Worm (Caenorhabditis elegans) whole organism, midembryonic: Measurements from ENCODE around the gene oac-32.

Experiments
- flt-1 ChIP-seq: fragments of 200-800 bp; sonication (Bioruptor generic); IDR thresholded peaks from 2 replicates; pipeline ENCODE4 v1.3.6; 2022; ENCODE audit warnings: missing genetic modification characterization, missing compliant biosample characterization
- med-1 ChIP-seq: sonication (generic microtip); optimal IDR thresholded peaks from 2 replicates; lab custom pipeline; 2017; ENCODE audit warnings: missing genetic modification characterization, mild to moderate bottlenecking, missing compliant biosample characterization, antibody characterized with exemption, missing genetic modification reagents; ENCODE audit not compliant: insufficient read depth
- ref-1 ChIP-seq: fragments of 200-800 bp; sonication (Bioruptor generic); conservative IDR thresholded peaks from 2 replicates; pipeline ENCODE4 v1.3.6; 2022; ENCODE audit warnings: missing genetic modification reagents, missing genetic modification characterization, missing compliant biosample characterization
- tab-1 ChIP-seq: fragments of 200-800 bp; sonication (Bioruptor generic); IDR thresholded peaks from 2 replicates; pipeline ENCODE4 v1.3.6; 2022; ENCODE audit warnings: missing genetic modification characterization, missing compliant biosample characterization
- ztf-23 ChIP-seq: fragments of 200-800 bp; sonication (Bioruptor generic); IDR thresholded peaks from 2 replicates; pipeline ENCODE4 v1.3.6; 2022; ENCODE audit warnings: missing genetic modification reagents, missing genetic modification characterization, missing compliant biosample characterization

DNA sequence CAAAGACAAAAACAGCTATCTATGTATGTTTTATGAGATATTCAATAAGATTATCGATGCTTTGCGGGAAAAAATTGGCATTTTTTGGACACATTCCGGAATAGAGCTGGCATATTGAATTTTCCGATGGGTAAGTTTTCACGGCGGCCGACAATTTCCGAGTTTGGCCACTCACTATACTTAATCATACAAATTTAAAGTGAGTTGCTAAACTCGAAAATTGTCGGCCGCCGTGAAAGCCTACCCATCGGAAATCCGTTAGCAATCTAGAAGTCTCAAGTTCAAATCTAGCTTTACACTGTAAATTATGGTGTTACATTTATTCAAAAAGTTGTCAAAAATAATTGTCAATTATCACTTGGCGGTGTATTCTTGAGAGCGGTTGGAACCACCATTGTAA is 5.1 kb upstream of the oac-32 start:
- TF ChIP-seq ztf-23 (GFP tag; lab: Robert Waterston, UW) (no peak), med-1 (GFP tag; lab: Kevin White, UChicago) (no peak), flt-1 (GFP tag; lab: Robert Waterston, UW) (no peak), ref-1 (GFP tag; lab: Robert Waterston, UW) (no peak), tab-1 (GFP tag; lab: Robert Waterston, UW) (no peak)
